Worm (Caenorhabditis elegans): ENCODE measurements around the gene clec-54.
A peak's percentile ranks its signal among the peaks of the same experiment; 100 is the strongest.

The clec-54 gene

DNA sequence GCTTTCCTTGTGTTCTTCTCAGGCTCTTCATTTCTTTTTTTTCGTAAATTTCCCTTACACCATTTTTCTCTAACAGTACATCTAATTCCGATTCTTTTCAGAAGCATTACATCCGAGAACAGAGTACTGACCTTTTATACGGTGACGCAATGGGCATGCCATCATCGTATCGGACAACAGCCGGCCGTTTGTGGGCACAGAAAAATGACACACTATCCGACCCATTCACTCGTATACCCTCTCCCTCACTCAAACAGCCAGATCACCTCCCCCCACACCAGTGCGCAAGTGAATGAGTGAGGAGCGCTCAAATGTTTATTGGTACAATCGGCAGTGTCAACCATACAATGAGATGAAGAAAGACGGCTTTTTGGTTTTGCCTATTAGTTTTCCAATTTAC is 24.4 kb downstream of the clec-54 start, which contains the start of gene R02D5.24:
R02D5.24 (plus strand) TSS at position 205 of the 400 bp plus-strand sequence.
- TF ChIP-seq lin-11 (tag; optimal IDR thresholded peaks at IDR 0.05) (no peak), ceh-6 (GFP tag; optimal IDR thresholded peaks at IDR 0.05) (no peak), K09A11.1 (tag; optimal IDR thresholded peaks at IDR 0.05; ENCODE audit: insufficient read depth) (no peak), ceh-19 (GFP tag; optimal IDR thresholded peaks at IDR 0.05) (peak; percentile 15), ama-1 (optimal IDR thresholded peaks at IDR 0.05) (no peak), elt-2 (tag; optimal IDR thresholded peaks at IDR 0.05) (peak; percentile 31), unc-42 (tag; optimal IDR thresholded peaks at IDR 0.05) (no peak), hlh-6 (tag; optimal IDR thresholded peaks at IDR 0.05) (no peak), nhr-232 (tag; optimal IDR thresholded peaks at IDR 0.05) (no peak), ceh-31 (tag; optimal IDR thresholded peaks at IDR 0.05) (no peak), sox-2 (GFP tag; IDR thresholded peaks at IDR 0.05) (no peak), fkh-10 (GFP tag; optimal IDR thresholded peaks at IDR 0.05) (no peak), tbx-2 (tag; optimal IDR thresholded peaks at IDR 0.05) (peak; percentile 8), hlh-8 (tag; optimal IDR thresholded peaks at IDR 0.05) (no peak), unc-86 (tag; optimal IDR thresholded peaks at IDR 0.05) (no peak), ceh-34 (tag; optimal IDR thresholded peaks at IDR 0.05) (no peak), sox-4 (tag; optimal IDR thresholded peaks at IDR 0.05) (no peak), mec-3 (tag; optimal IDR thresholded peaks at IDR 0.05; ENCODE audit: borderline replicate concordance) (no peak), ref-2 (tag; optimal IDR thresholded peaks at IDR 0.05) (peak; percentile 34), ahr-1 (tag; optimal IDR thresholded peaks at IDR 0.05) (no peak), K02D7.2 (tag; optimal IDR thresholded peaks at IDR 0.05) (no peak), rnt-1 (tag; optimal IDR thresholded peaks at IDR 0.05) (no peak), ceh-22 (tag; optimal IDR thresholded peaks at IDR 0.05) (peak; percentile 8), ceh-14 (tag; optimal IDR thresholded peaks at IDR 0.05) (no peak), pag-3 (tag; optimal IDR thresholded peaks at IDR 0.05; ENCODE audit: borderline replicate concordance) (no peak), syd-9 (tag; optimal IDR thresholded peaks at IDR 0.05) (peak; percentile 8), ztf-16 (tag; optimal IDR thresholded peaks at IDR 0.05) (no peak), che-1 (tag; optimal IDR thresholded peaks at IDR 0.05) (no peak), gmeb-2 (tag; optimal IDR thresholded peaks at IDR 0.05) (no peak), ceh-48 (tag; optimal IDR thresholded peaks at IDR 0.05) (no peak)

DNA sequence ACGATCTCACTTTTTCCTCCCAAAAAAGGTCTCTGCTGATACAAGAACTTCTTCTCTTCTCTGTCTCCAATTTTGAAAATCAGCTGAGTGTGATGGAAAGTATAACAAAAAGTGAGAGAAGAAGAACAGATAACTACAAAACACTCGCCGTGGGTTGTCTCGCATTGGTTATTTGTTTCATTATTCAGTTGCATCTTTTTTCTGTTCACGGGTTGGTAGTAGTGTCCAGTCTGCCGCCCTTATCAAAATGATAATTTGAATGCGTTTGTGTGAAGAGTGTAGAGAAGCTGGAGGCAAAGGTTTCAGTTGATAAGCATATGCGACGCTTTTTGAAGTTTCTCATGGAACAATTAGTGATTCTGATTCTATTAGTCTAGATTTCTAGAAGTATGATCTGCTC is 26.4 kb downstream of the clec-54 start:
- no peak for TF ChIP-seq pha-4 (tag; optimal IDR thresholded peaks at IDR 0.05)
- TF ChIP-seq dmd-4 (tag; optimal IDR thresholded peaks at IDR 0.05; ENCODE audit: borderline replicate concordance): no peak
- no peak for TF ChIP-seq hlh-8 (tag; optimal IDR thresholded peaks at IDR 0.05)
- peak; percentile 47 for TF ChIP-seq elt-2 (tag; optimal IDR thresholded peaks at IDR 0.05)

DNA sequence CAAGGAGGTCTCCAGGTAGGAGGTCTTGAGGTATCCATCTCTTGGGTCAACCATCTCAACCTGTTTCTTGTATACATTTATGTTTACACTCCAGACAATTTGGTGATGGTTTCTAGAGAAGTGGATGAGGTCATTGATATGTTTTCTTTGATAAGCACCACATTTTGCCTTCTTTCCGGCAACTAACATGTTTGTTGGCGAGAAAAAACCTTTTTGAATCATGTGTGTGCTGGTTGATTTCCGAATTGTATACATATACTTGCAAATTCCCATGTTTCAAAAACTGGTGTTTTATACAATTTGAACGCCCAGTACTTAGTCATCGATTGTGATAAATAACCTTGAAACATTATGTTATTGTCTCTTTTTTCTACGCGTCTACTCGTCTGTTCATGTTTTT is 27.4 kb downstream of the clec-54 start:
- no peak for TF ChIP-seq lin-11 (tag; optimal IDR thresholded peaks at IDR 0.05)
- no peak for TF ChIP-seq ceh-48 (tag; optimal IDR thresholded peaks at IDR 0.05)
- TF ChIP-seq hlh-13 (GFP tag; optimal IDR thresholded peaks at IDR 0.05): no peak
- TF ChIP-seq ceh-2 (tag; optimal IDR thresholded peaks at IDR 0.05): no peak
- TF ChIP-seq elt-2 (tag; optimal IDR thresholded peaks at IDR 0.05): no peak
- TF ChIP-seq sdc-2 (tag; optimal IDR thresholded peaks at IDR 0.05): no peak
- TF ChIP-seq odd-2 (tag; optimal IDR thresholded peaks at IDR 0.05): no peak
- no peak for TF ChIP-seq ref-2 (tag; optimal IDR thresholded peaks at IDR 0.05)
- TF ChIP-seq K02D7.2 (tag; optimal IDR thresholded peaks at IDR 0.05): no peak
- no peak for TF ChIP-seq dve-1 (tag; optimal IDR thresholded peaks at IDR 0.05)
- no peak for TF ChIP-seq che-1 (tag; optimal IDR thresholded peaks at IDR 0.05)
- TF ChIP-seq rnt-1 (tag; optimal IDR thresholded peaks at IDR 0.05): no peak
- no peak for TF ChIP-seq ceh-34 (tag; optimal IDR thresholded peaks at IDR 0.05)
- no peak for TF ChIP-seq pag-3 (tag; optimal IDR thresholded peaks at IDR 0.05; ENCODE audit: borderline replicate concordance)

- TF ChIP-seq lin-11 (tag; optimal IDR thresholded peaks at IDR 0.05) (peak; percentile 3), ceh-19 (GFP tag; optimal IDR thresholded peaks at IDR 0.05) (no peak), fax-1 (tag; optimal IDR thresholded peaks at IDR 0.05) (no peak)
Measured at ce11 chrV:14504774-14505173, 28.1 kb downstream of the clec-54 start.

Measured in whole organism, late embryonic.